Fruit fly (Drosophila melanogaster) whole organism, embryonic: ENCODE data around the gene Trs20.

Experiments
- Antp ChIP-seq: fragments of 200-800 bp; sonication (Bioruptor generic); optimal IDR thresholded peaks from 3 replicates; lab custom pipeline; 2016; ENCODE audit warnings: missing biosample characterization, missing genetic modification characterization
- CG10654 ChIP-seq: fragments of 200-800 bp; sonication (Bioruptor generic); optimal IDR thresholded peaks from 2 replicates; lab custom pipeline; 2016; ENCODE audit warnings: missing biosample characterization, missing genetic modification characterization
- CG11085 ChIP-seq: fragments of 200-800 bp; sonication (Bioruptor generic); IDR thresholded peaks from 2 replicates; pipeline ENCODE4 v1.3.6; 2022; ENCODE audit warnings: missing biosample characterization, missing genetic modification characterization
- CG11696 ChIP-seq: fragments of 200-800 bp; sonication (Bioruptor generic); IDR thresholded peaks from 2 replicates; pipeline ENCODE4 v1.3.6; 2022; ENCODE audit warnings: missing biosample characterization, missing genetic modification characterization
- CG12104 ChIP-seq: fragments of 200-800 bp; sonication (Bioruptor generic); optimal IDR thresholded peaks from 3 replicates; lab custom pipeline; 2016; ENCODE audit warnings: missing biosample characterization, missing genetic modification characterization
- CG13775 ChIP-seq: fragments of 200-800 bp; sonication (Bioruptor generic); optimal IDR thresholded peaks from 3 replicates; lab custom pipeline; 2017; ENCODE audit warnings: missing biosample characterization, mild to moderate bottlenecking, missing genetic modification characterization
- CG13894 ChIP-seq: fragments of 200-800 bp; sonication (Bioruptor generic); optimal IDR thresholded peaks from 3 replicates; lab custom pipeline; 2018; ENCODE audit warnings: missing biosample characterization, mild to moderate bottlenecking, missing genetic modification characterization, moderate library complexity
- CG1603 ChIP-seq: fragments of 200-800 bp; sonication (Bioruptor generic); optimal IDR thresholded peaks from 2 replicates; lab custom pipeline; 2019; ENCODE audit warnings: missing biosample characterization, mild to moderate bottlenecking, missing genetic modification characterization, moderate library complexity
- CG16863 ChIP-seq: fragments of 200-800 bp; sonication (Bioruptor generic); optimal IDR thresholded peaks from 3 replicates; lab custom pipeline; 2016; ENCODE audit warnings: missing biosample characterization, missing genetic modification characterization
- CG17385 ChIP-seq: fragments of 200-800 bp; sonication (Bioruptor generic); optimal IDR thresholded peaks from 3 replicates; lab custom pipeline; 2018; ENCODE audit warnings: missing biosample characterization, mild to moderate bottlenecking, missing genetic modification characterization
- CG1792 ChIP-seq: fragments of 200-800 bp; sonication (Bioruptor generic); optimal IDR thresholded peaks from 2 replicates; lab custom pipeline; 2016; ENCODE audit warnings: missing biosample characterization, missing genetic modification characterization
- CG18599 ChIP-seq: fragments of 200-800 bp; sonication (Bioruptor generic); optimal IDR thresholded peaks from 3 replicates; lab custom pipeline; 2017; ENCODE audit warnings: missing biosample characterization, missing genetic modification characterization, mild to moderate bottlenecking, moderate library complexity, missing genetic modification reagents
- CG18764 ChIP-seq: fragments of 200-800 bp; sonication (Bioruptor generic); optimal IDR thresholded peaks from 3 replicates; lab custom pipeline; 2016; ENCODE audit warnings: missing biosample characterization, missing genetic modification characterization
- CG2120 ChIP-seq: fragments of 200-800 bp; sonication (Bioruptor generic); optimal IDR thresholded peaks from 3 replicates; lab custom pipeline; 2016; ENCODE audit warnings: missing biosample characterization, missing genetic modification characterization
- CG2875 ChIP-seq: fragments of 200-800 bp; sonication (Bioruptor generic); optimal IDR thresholded peaks from 2 replicates; lab custom pipeline; 2017; ENCODE audit warnings: missing biosample characterization, mild to moderate bottlenecking, missing genetic modification characterization, missing genetic modification reagents
- CG33557 ChIP-seq: fragments of 200-800 bp; sonication (Bioruptor generic); optimal IDR thresholded peaks from 2 replicates; lab custom pipeline; 2019; ENCODE audit warnings: missing biosample characterization, mild to moderate bottlenecking, missing genetic modification characterization, moderate library complexity
- CG4360 ChIP-seq: fragments of 200-800 bp; sonication (Bioruptor generic); IDR thresholded peaks from 2 replicates; pipeline ENCODE4 v1.3.6; 2022; ENCODE audit warnings: missing biosample characterization, missing genetic modification characterization
- CG5245 ChIP-seq: fragments of 200-800 bp; sonication (Bioruptor generic); optimal IDR thresholded peaks from 3 replicates; lab custom pipeline; 2016; ENCODE audit warnings: missing biosample characterization, missing genetic modification characterization
- CG6765 ChIP-seq: fragments of 200-800 bp; sonication (Bioruptor generic); optimal IDR thresholded peaks from 3 replicates; lab custom pipeline; 2017; ENCODE audit warnings: missing biosample characterization, mild to moderate bottlenecking, missing genetic modification characterization
- CG6854 ChIP-seq: fragments of 200-800 bp; sonication (Bioruptor generic); optimal IDR thresholded peaks from 3 replicates; lab custom pipeline; 2017; ENCODE audit warnings: missing biosample characterization, mild to moderate bottlenecking, missing genetic modification characterization
- CG7987 ChIP-seq: fragments of 200-800 bp; sonication (Bioruptor generic); optimal IDR thresholded peaks from 2 replicates; lab custom pipeline; 2018; ENCODE audit warnings: missing biosample characterization, mild to moderate bottlenecking, missing genetic modification characterization, moderate library complexity
- CG8281 ChIP-seq: fragments of 200-800 bp; sonication (Bioruptor generic); optimal IDR thresholded peaks from 2 replicates; lab custom pipeline; 2018; ENCODE audit warnings: missing biosample characterization, mild to moderate bottlenecking, missing genetic modification characterization, moderate library complexity
- CG8924 ChIP-seq: fragments of 200-800 bp; optimal IDR thresholded peaks from 3 replicates; lab custom pipeline; 2019; ENCODE audit warnings: missing biosample characterization, mild to moderate bottlenecking, missing genetic modification characterization, moderate library complexity
- CkIIα-i1 ChIP-seq: fragments of 200-800 bp; sonication (Bioruptor generic); IDR thresholded peaks from 2 replicates; pipeline ENCODE4 v1.3.6; 2022; ENCODE audit warnings: missing biosample characterization, missing genetic modification characterization
- HLH4C ChIP-seq: fragments of 200-800 bp; sonication (Bioruptor generic); IDR thresholded peaks from 3 replicates; pipeline ENCODE4 v1.3.6; 2022; ENCODE audit warnings: missing biosample characterization, missing genetic modification characterization; ENCODE audit not compliant: partially characterized antibody
- MBD-R2 ChIP-seq: fragments of 200-800 bp; sonication (Bioruptor generic); IDR thresholded peaks from 2 replicates; pipeline ENCODE4 v1.3.6; 2022; ENCODE audit warnings: missing biosample characterization, missing genetic modification characterization
- NFAT ChIP-seq: fragments of 200-800 bp; sonication (Bioruptor generic); IDR thresholded peaks from 2 replicates; pipeline ENCODE4 v1.3.6; 2022; ENCODE audit warnings: missing biosample characterization, missing genetic modification characterization
- Oli ChIP-seq: fragments of 200-800 bp; sonication (Bioruptor generic); optimal IDR thresholded peaks from 2 replicates; lab custom pipeline; 2018; ENCODE audit warnings: missing biosample characterization, mild to moderate bottlenecking, missing genetic modification characterization, moderate library complexity
- Pdp1 ChIP-seq, 2 experiments: fragments of 200-800 bp; sonication (Bioruptor generic); optimal IDR thresholded peaks; 3 replicates each; lab custom pipeline; 2016; ENCODE audit warnings: missing biosample characterization in 2 of 2, missing genetic modification characterization in 2 of 2, mild to moderate bottlenecking in 1 of 2, moderate library complexity in 1 of 2
- Sox100B ChIP-seq: fragments of 200-800 bp; sonication (Bioruptor generic); optimal IDR thresholded peaks from 3 replicates; lab custom pipeline; 2018; ENCODE audit warnings: missing biosample characterization, mild to moderate bottlenecking, missing genetic modification characterization
- Stat92E ChIP-seq, 3 experiments: fragments of >200 bp in 2 of 3; fragments of 200-800 bp in 1 of 3; sonication (Bioruptor generic) in 1 of 3; optimal IDR thresholded peaks; 2 replicates each; lab custom pipeline; 2017 to 2019; ENCODE audit warnings: missing biosample characterization in 3 of 3, missing genetic modification characterization in 3 of 3, mild to moderate bottlenecking in 1 of 3, moderate library complexity in 1 of 3
- bowl ChIP-seq: fragments of 200-800 bp; sonication (Bioruptor generic); IDR thresholded peaks from 2 replicates; pipeline ENCODE4 v1.3.6; 2022; ENCODE audit warnings: missing biosample characterization, missing genetic modification characterization
- caup ChIP-seq: fragments of 200-800 bp; sonication (Bioruptor generic); optimal IDR thresholded peaks from 3 replicates; lab custom pipeline; 2017; ENCODE audit warnings: missing biosample characterization, mild to moderate bottlenecking, missing genetic modification characterization, moderate library complexity; ENCODE audit not compliant: severe bottlenecking
- fd96Cb ChIP-seq: fragments of 200-800 bp; sonication (Bioruptor generic); optimal IDR thresholded peaks from 2 replicates; lab custom pipeline; 2018; ENCODE audit warnings: missing biosample characterization, mild to moderate bottlenecking, missing genetic modification characterization, moderate library complexity
- hth ChIP-seq: fragments of >200 bp; optimal IDR thresholded peaks from 2 replicates; lab custom pipeline; 2017; ENCODE audit warnings: inconsistent platforms
- kah ChIP-seq: fragments of 200-800 bp; sonication (Bioruptor generic); optimal IDR thresholded peaks from 2 replicates; lab custom pipeline; 2018; ENCODE audit warnings: missing biosample characterization, mild to moderate bottlenecking, missing genetic modification characterization
- kay ChIP-seq: fragments of 200-800 bp; sonication (Bioruptor generic); optimal IDR thresholded peaks from 2 replicates; lab custom pipeline; 2016; ENCODE audit warnings: missing biosample characterization, missing genetic modification characterization
- klu ChIP-seq: fragments of 200-800 bp; sonication (Bioruptor generic); IDR thresholded peaks from 2 replicates; pipeline ENCODE4 v1.3.6; 2022; ENCODE audit warnings: missing biosample characterization, missing genetic modification characterization
- lab ChIP-seq: fragments of 200-800 bp; sonication (Bioruptor generic); optimal IDR thresholded peaks from 3 replicates; lab custom pipeline; 2017; ENCODE audit warnings: missing biosample characterization, missing genetic modification characterization, mild to moderate bottlenecking, moderate library complexity, missing genetic modification reagents
- lola ChIP-seq, 3 experiments: fragments of >200 bp in 2 of 3; fragments of 200-800 bp in 1 of 3; sonication (Bioruptor generic) in 1 of 3; optimal IDR thresholded peaks; 2 replicates each; lab custom pipeline; 2017 to 2019; ENCODE audit warnings: missing biosample characterization in 3 of 3, missing genetic modification characterization in 3 of 3, mild to moderate bottlenecking in 1 of 3, moderate library complexity in 1 of 3
- mam ChIP-seq: fragments of 200-800 bp; sonication (Bioruptor generic); optimal IDR thresholded peaks from 3 replicates; lab custom pipeline; 2016; ENCODE audit warnings: missing biosample characterization, missing genetic modification characterization
- nau ChIP-seq: fragments of 200-800 bp; sonication (Bioruptor generic); optimal IDR thresholded peaks from 3 replicates; lab custom pipeline; 2017; ENCODE audit warnings: missing biosample characterization, mild to moderate bottlenecking, missing genetic modification characterization, missing genetic modification reagents
- prd ChIP-seq, 3 experiments: fragments of >200 bp in 2 of 3; fragments of 200-800 bp in 1 of 3; sonication (Bioruptor generic) in 1 of 3; optimal IDR thresholded peaks in 2 of 3; IDR thresholded peaks in 1 of 3; 2 replicates in 2 of 3; 3 replicates in 1 of 3; pipeline versions ENCODE4 v1.3.6 to Lab custom; 2017 to 2022; ENCODE audit warnings: missing biosample characterization in 1 of 3, missing genetic modification characterization in 1 of 3
- sr ChIP-seq: fragments of 200-800 bp; sonication (Bioruptor generic); IDR thresholded peaks from 3 replicates; pipeline ENCODE4 v1.3.6; 2022; ENCODE audit warnings: missing biosample characterization, missing genetic modification characterization
- stc ChIP-seq: fragments of 200-800 bp; sonication (Bioruptor generic); IDR thresholded peaks from 2 replicates; pipeline ENCODE4 v1.3.6; 2022; ENCODE audit warnings: missing biosample characterization, missing genetic modification characterization
- tio ChIP-seq: fragments of 200-800 bp; sonication (Bioruptor generic); optimal IDR thresholded peaks from 2 replicates; lab custom pipeline; 2017; ENCODE audit warnings: missing biosample characterization, missing genetic modification characterization, inconsistent platforms
- yki ChIP-seq: fragments of >200 bp; optimal IDR thresholded peaks from 3 replicates; lab custom pipeline; 2018
- zfh2 ChIP-seq: fragments of 200-800 bp; sonication (Bioruptor generic); optimal IDR thresholded peaks from 2 replicates; lab custom pipeline; 2016; ENCODE audit warnings: missing biosample characterization, missing genetic modification characterization

Trs20 gene

dm6 chr3L:16161847-16162556 lies 30.6 kb upstream of the Trs20 start (continued):
- TF ChIP-seq Oli (tag; lab: Kevin White, UChicago) = peak; percentile 78
- no peak; the same call in 1 of the 2 replicates for TF ChIP-seq stc (GFP tag; lab: Robert Waterston, UW)
- TF ChIP-seq NFAT (GFP tag; lab: Robert Waterston, UW) = peak; percentile 32; the same call in 1 of the 2 replicates
- no peak for TF ChIP-seq CG11085
- peak in 1 of 3 experiments; percentile 49 for TF ChIP-seq lola (GFP tag; optimal IDR thresholded peaks at IDR 0.05; lab: Kevin White, UChicago)
- no peak for TF ChIP-seq HLH4C (GFP tag; lab: Robert Waterston, UW)
- no peak for TF ChIP-seq CG1603 (tag; lab: Kevin White, UChicago)
- TF ChIP-seq Antp (GFP tag; lab: Kevin White, UChicago) = peak; percentile 54
- TF ChIP-seq CG5245 (GFP tag; lab: Kevin White, UChicago) = peak; percentile 60
- peak; percentile 91 for TF ChIP-seq CG18599 (GFP tag; lab: Kevin White, UChicago)
- no peak for TF ChIP-seq prd (optimal IDR thresholded peaks at IDR 0.05; lab: Kevin White, UChicago)
- TF ChIP-seq prd (GFP tag; IDR thresholded peaks at IDR 0.05; lab: Robert Waterston, UW) = peak; percentile 60; the same call in 2 of the 3 replicates
- peak; percentile 75 for TF ChIP-seq CG17385
- peak; percentile 43 to 62 for TF ChIP-seq Pdp1 (GFP tag; optimal IDR thresholded peaks at IDR 0.05; lab: Kevin White, UChicago)
- peak; percentile 51 for TF ChIP-seq CG12104 (GFP tag; lab: Kevin White, UChicago)
- peak; percentile 70 for TF ChIP-seq fd96Cb (tag; lab: Kevin White, UChicago)
- no peak for TF ChIP-seq hth
- TF ChIP-seq CG6854 = peak; percentile 61
- peak; percentile 64 for TF ChIP-seq tio (GFP tag; lab: Kevin White, UChicago)
- TF ChIP-seq yki (lab: Kevin White, UChicago) = no peak
- peak; percentile 25 for TF ChIP-seq CG10654 (GFP tag; lab: Kevin White, UChicago)
- peak; percentile 88 for TF ChIP-seq CG11696 (GFP tag; lab: Robert Waterston, UW)
- peak; percentile 68 for TF ChIP-seq CG6765 (GFP tag; lab: Kevin White, UChicago)
- TF ChIP-seq zfh2 (GFP tag; lab: Kevin White, UChicago) = peak; percentile 77
- peak; percentile 6 for TF ChIP-seq CG33557
- TF ChIP-seq MBD-R2 (GFP tag; lab: Robert Waterston, UW) = no peak; the same call in 1 of the 2 replicates
- peak; percentile 80 for TF ChIP-seq caup
- peak; percentile 89 for TF ChIP-seq lab
- peak; percentile 79 for TF ChIP-seq CG8924
- TF ChIP-seq CG4360 = no peak
- TF ChIP-seq CG13894 (tag; lab: Kevin White, UChicago) = peak; percentile 78
- TF ChIP-seq CkIIα-i1 (GFP tag; lab: Robert Waterston, UW) = no peak
- peak; percentile 90 for TF ChIP-seq CG2120 (GFP tag; lab: Kevin White, UChicago)
- no peak for TF ChIP-seq Stat92E (GFP tag; optimal IDR thresholded peaks at IDR 0.05; lab: Kevin White, UChicago)
- TF ChIP-seq Sox100B (GFP tag; lab: Kevin White, UChicago) = peak; percentile 74
- TF ChIP-seq CG7987 (GFP tag; lab: Kevin White, UChicago) = no peak
- no peak for TF ChIP-seq sr (GFP tag; lab: Robert Waterston, UW)
- peak; percentile 62 for TF ChIP-seq CG16863
- TF ChIP-seq kay (GFP tag; lab: Kevin White, UChicago) = no peak
- TF ChIP-seq klu (GFP tag; lab: Robert Waterston, UW) = no peak
- TF ChIP-seq mam (GFP tag; lab: Kevin White, UChicago) = peak; percentile 85
- TF ChIP-seq CG8281 (tag; lab: Kevin White, UChicago) = peak; percentile 29
- peak; percentile 24 for TF ChIP-seq CG18764
- TF ChIP-seq nau = peak; percentile 76
- TF ChIP-seq kah = peak; percentile 27
- peak; percentile 39 for TF ChIP-seq CG1792
- peak; percentile 47 for TF ChIP-seq CG13775
- TF ChIP-seq CG2875 (GFP tag; lab: Kevin White, UChicago) = peak; percentile 27
- no peak for TF ChIP-seq bowl (GFP tag; lab: Robert Waterston, UW)
